Worm (Caenorhabditis elegans): Measurements from ENCODE around the gene C35D10.6.

Gene C35D10.6

DNA sequence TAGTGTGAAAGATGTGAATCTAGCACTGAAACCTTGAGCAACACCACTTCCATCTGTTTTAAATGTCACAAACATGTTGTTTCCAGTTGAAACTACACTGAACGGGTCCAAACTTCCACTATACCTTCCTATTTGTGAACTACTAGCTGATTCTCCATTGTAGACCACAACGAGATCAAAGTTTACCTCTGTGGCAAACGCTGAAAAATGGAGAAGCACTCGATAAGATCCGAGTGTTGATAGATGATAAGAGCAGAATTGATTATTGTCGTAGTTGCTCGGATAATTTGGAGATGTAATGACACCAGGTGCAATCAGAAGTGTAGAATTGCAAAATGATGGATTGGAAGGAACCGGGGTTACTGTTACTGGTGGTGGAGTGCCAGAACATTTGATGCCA, 22.8 kb downstream of the C35D10.6 start:
- TF ChIP-seq sdz-12 (GFP tag; optimal IDR thresholded peaks at IDR 0.05) (no peak), pqm-1 (tag; optimal IDR thresholded peaks at IDR 0.05) (peak; percentile 38), hlh-11 (tag; optimal IDR thresholded peaks at IDR 0.05) (peak; percentile 12), lin-15B (tag; optimal IDR thresholded peaks at IDR 0.05) (no peak), duxl-1 (tag; optimal IDR thresholded peaks at IDR 0.05; ENCODE audit: poor library complexity) (no peak), vab-7 (GFP tag; IDR thresholded peaks at IDR 0.05) (no peak), nhr-28 (tag; optimal IDR thresholded peaks at IDR 0.05) (peak; percentile 11), daf-19 (GFP tag; conservative IDR thresholded peaks at IDR 0.05) (no peak), ces-1 (GFP tag; optimal IDR thresholded peaks at IDR 0.05) (no peak), nhr-42 (GFP tag; IDR thresholded peaks at IDR 0.05) (no peak), F26F4.8 (GFP tag; conservative IDR thresholded peaks at IDR 0.05) (no peak), skn-1 (tag; optimal IDR thresholded peaks at IDR 0.05) (no peak), lin-29 (GFP tag; IDR thresholded peaks at IDR 0.05) (no peak), mdt-29 (GFP tag; IDR thresholded peaks at IDR 0.05) (no peak), tag-97 (GFP tag; IDR thresholded peaks at IDR 0.05) (no peak), zfp-2 (tag; optimal IDR thresholded peaks at IDR 0.05) (no peak), nhr-237 (tag; optimal IDR thresholded peaks at IDR 0.05) (no peak), lir-3 (tag; optimal IDR thresholded peaks at IDR 0.05) (no peak), fos-1 (tag; optimal IDR thresholded peaks at IDR 0.05) (no peak), daf-16 (GFP tag; optimal IDR thresholded peaks at IDR 0.05) (no peak), daf-16 (tag; optimal IDR thresholded peaks at IDR 0.05) (peak; percentile 22), madf-9 (GFP tag; conservative IDR thresholded peaks at IDR 0.05) (no peak), zip-11 (GFP tag; IDR thresholded peaks at IDR 0.05) (no peak), nhr-102 (tag; optimal IDR thresholded peaks at IDR 0.05) (no peak), dmd-9 (GFP tag; IDR thresholded peaks at IDR 0.05) (no peak), dmd-8 (GFP tag; IDR thresholded peaks at IDR 0.05) (no peak), ceh-62 (tag; optimal IDR thresholded peaks at IDR 0.05) (no peak), ztf-7 (tag; optimal IDR thresholded peaks at IDR 0.05) (no peak), mes-2 (tag; optimal IDR thresholded peaks at IDR 0.05; ENCODE audit: poor library complexity, severe bottlenecking) (no peak), dmd-6 (GFP tag; IDR thresholded peaks at IDR 0.05) (0 out of 2 replicates have a peak, but pooled peaks have one; percentile 17), hmg-1.1 (GFP tag; IDR thresholded peaks at IDR 0.05) (no peak), T20F7.1 (GFP tag; optimal IDR thresholded peaks at IDR 0.05) (no peak), dpl-1 (GFP tag; optimal IDR thresholded peaks at IDR 0.05) (no peak), madf-5 (GFP tag; IDR thresholded peaks at IDR 0.05) (no peak), R02D3.7 (tag; optimal IDR thresholded peaks at IDR 0.05) (no peak), dve-1 (tag; optimal IDR thresholded peaks at IDR 0.05; ENCODE audit: insufficient read depth) (no peak), ZK337.2 (GFP tag; IDR thresholded peaks at IDR 0.05) (no peak)

DNA sequence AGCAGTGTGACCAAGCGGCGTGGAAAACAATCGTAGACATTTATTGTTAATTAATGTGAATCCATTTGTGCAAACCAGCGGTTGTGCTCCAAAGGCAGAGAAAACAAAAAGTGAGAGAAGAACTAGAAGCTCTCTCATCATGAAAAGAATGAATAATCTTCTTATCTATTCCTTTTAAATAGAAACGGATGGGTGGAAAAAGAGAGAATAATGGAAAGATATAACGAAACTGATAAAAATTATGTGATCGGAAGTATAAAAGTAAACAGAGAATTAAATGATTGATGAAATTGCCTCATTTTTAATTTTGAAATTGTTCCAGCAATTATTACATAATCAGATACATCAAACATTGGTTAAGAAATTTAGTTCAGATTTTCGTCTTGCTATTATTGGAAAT, 24.3 kb downstream of the C35D10.6 start, which contains the start of gene clec-5:
clec-5 (minus strand) TSS at position 178 of the 400 bp plus-strand sequence.
- TF ChIP-seq dve-1 (tag; optimal IDR thresholded peaks at IDR 0.05; ENCODE audit: insufficient read depth) (peak; percentile 13), lin-39 (tag; optimal IDR thresholded peaks at IDR 0.05) (no peak), pqm-1 (tag; optimal IDR thresholded peaks at IDR 0.05) (peak; percentile 56), daf-16 (GFP tag; optimal IDR thresholded peaks at IDR 0.05) (no peak), daf-16 (tag; optimal IDR thresholded peaks at IDR 0.05) (peak; percentile 17)

DNA sequence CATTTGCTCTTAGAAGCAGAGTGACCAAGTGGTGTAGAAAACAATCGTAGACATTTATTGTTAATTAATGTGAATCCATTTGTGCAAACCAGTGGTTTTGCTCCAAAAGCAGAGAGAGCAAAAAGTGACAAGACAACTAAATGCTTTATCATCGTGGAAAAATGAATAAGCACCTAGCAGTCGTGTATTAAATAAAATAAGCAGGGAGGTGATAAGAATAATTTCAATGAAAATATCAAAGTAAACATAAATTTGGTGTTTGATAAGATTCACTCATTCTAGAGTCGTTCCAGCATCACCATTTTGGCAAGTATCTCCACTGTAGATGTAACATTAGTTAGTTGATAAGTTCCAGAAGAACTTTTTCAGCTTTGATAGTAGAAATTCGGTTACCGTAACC, 28.2 kb downstream of the C35D10.6 start, which contains the start of gene clec-6:
clec-6 (minus strand) TSS at position 154 of the 400 bp plus-strand sequence.
- TF ChIP-seq daf-16 (GFP tag; optimal IDR thresholded peaks at IDR 0.05) = no peak
- peak; percentile 42 for TF ChIP-seq daf-16 (tag; optimal IDR thresholded peaks at IDR 0.05)
- TF ChIP-seq dmd-6 (GFP tag; IDR thresholded peaks at IDR 0.05) = peak; percentile 36; the same call in 1 of the 2 replicates
- TF ChIP-seq cey-2 (tag; optimal IDR thresholded peaks at IDR 0.05; ENCODE audit: borderline replicate concordance, insufficient read depth) = no peak
- peak; percentile 8 for TF ChIP-seq nhr-28 (tag; optimal IDR thresholded peaks at IDR 0.05)
- TF ChIP-seq pqm-1 (tag; optimal IDR thresholded peaks at IDR 0.05) = no peak
- TF ChIP-seq vab-7 (GFP tag; IDR thresholded peaks at IDR 0.05) = no peak

Data from whole organism, L4 larva.